Worm (Caenorhabditis elegans): ENCODE data around the gene str-261.

DNA sequence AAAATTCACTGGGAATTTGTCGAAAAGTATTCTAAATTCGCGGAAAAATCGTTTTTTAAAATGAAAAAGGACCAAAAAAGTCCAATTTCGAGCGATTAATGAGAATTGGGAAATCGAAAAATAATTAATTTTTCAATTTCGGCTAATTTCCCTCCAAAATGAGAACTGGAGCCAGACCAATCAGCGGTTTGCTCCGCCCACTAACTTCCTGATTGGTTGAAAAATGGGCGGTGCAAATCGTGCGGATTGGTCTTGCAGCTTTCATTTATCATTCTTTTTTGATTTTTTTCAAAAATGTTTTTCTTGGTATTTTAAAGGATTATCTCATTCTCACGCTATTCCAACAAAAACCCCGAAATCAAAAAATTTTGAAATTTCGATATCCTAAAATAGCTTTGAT lies 20.3 kb upstream of the str-261 start:
- TF ChIP-seq W03F9.2 (tag; optimal IDR thresholded peaks at IDR 0.05): no peak
- TF ChIP-seq him-1 (tag; optimal IDR thresholded peaks at IDR 0.05): no peak
- TF ChIP-seq dao-5 (tag; optimal IDR thresholded peaks at IDR 0.05): no peak
